Fruit fly (Drosophila melanogaster): ENCODE results near the gene Tat.

Gene Tat

DNA sequence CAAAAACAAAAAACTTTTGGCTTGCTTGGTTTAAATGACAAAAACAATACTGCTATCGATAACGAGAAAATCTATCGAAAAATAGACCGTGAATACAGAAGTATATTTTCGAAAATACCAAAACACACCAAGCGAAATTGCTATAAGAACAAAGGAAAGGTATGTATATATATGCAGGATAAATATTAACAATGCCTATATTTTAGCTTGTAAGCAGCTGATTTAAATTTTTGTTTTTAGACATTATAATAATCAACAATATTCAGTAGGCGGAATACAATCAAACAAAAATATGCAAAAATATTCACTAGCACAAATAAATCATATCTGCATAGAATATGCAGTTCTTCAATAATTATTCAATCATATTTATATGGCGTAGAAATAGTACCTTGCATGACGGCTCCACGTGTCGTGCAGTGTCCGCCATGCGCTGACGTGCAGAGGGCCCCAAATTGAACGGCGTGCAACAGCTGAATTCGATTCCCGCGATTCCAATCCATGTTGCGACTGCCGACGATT, 23.1 kb upstream of the Tat start, which contains the start of the genes Fbxl4 and Dus2 (continued):
- TF ChIP-seq CG7839 (tag; optimal IDR thresholded peaks at IDR 0.05): peak; percentile 93
- peak; percentile 84 for TF ChIP-seq vfl (GFP tag; optimal IDR thresholded peaks at IDR 0.05)
- no peak for TF ChIP-seq CG7271 (tag; optimal IDR thresholded peaks at IDR 0.05)
- TF ChIP-seq dan (GFP tag; IDR thresholded peaks at IDR 0.05): peak; percentile 87
- peak; percentile 96 for TF ChIP-seq CoRest (tag; optimal IDR thresholded peaks at IDR 0.05)
- peak; percentile 77 for TF ChIP-seq ATbp (GFP tag; optimal IDR thresholded peaks at IDR 0.05)
- TF ChIP-seq zfh1 (GFP tag; IDR thresholded peaks at IDR 0.05): peak; percentile 94
- TF ChIP-seq Rfx (GFP tag; IDR thresholded peaks at IDR 0.05): peak; percentile 96
- peak; percentile 89 for TF ChIP-seq scrt (GFP tag; optimal IDR thresholded peaks at IDR 0.05)
- no peak for TF ChIP-seq Hr39 (optimal IDR thresholded peaks at IDR 0.05)
- peak; percentile 69; the same call in 2 of the 3 replicates for TF ChIP-seq knrl (GFP tag; IDR thresholded peaks at IDR 0.05; ENCODE audit: partially characterized antibody)
- TF ChIP-seq CG13894 (tag; optimal IDR thresholded peaks at IDR 0.05): peak; percentile 84
- peak; percentile 80 for TF ChIP-seq Gsc (GFP tag; IDR thresholded peaks at IDR 0.05)
- peak; percentile 95 for TF ChIP-seq CG3847 (GFP tag; IDR thresholded peaks at IDR 0.05)
- peak; percentile 91 for TF ChIP-seq Sox102F (GFP tag; optimal IDR thresholded peaks at IDR 0.05)
- peak; percentile 88 for TF ChIP-seq kay (GFP tag; optimal IDR thresholded peaks at IDR 0.05)
- TF ChIP-seq CG13624 (GFP tag; optimal IDR thresholded peaks at IDR 0.05): peak; percentile 93
- TF ChIP-seq cato (GFP tag; optimal IDR thresholded peaks at IDR 0.05; ENCODE audit: borderline replicate concordance): peak; percentile 88
- TF ChIP-seq Max (GFP tag; optimal IDR thresholded peaks at IDR 0.05): peak; percentile 92
- TF ChIP-seq maf-S (GFP tag; optimal IDR thresholded peaks at IDR 0.05): peak; percentile 86
- TF ChIP-seq chm (GFP tag; IDR thresholded peaks at IDR 0.05): peak; percentile 95
- no peak for TF ChIP-seq CG12769 (tag; optimal IDR thresholded peaks at IDR 0.05)
- no peak for TF ChIP-seq Stat92E (GFP tag; optimal IDR thresholded peaks at IDR 0.05)
- peak; percentile 70 for TF ChIP-seq luna (GFP tag; optimal IDR thresholded peaks at IDR 0.05)
- no peak for TF ChIP-seq corto (GFP tag; optimal IDR thresholded peaks at IDR 0.05)
- no peak for TF ChIP-seq prd (optimal IDR thresholded peaks at IDR 0.05)
- peak; percentile 96 for TF ChIP-seq prd (GFP tag; IDR thresholded peaks at IDR 0.05)
- TF ChIP-seq ken (GFP tag; IDR thresholded peaks at IDR 0.05): peak; percentile 96
- no peak for TF ChIP-seq cg (GFP tag; optimal IDR thresholded peaks at IDR 0.05)
- TF ChIP-seq slbo (GFP tag; IDR thresholded peaks at IDR 0.05): peak; percentile 96
- peak; percentile 89 for TF ChIP-seq gt (GFP tag; IDR thresholded peaks at IDR 0.05)
- peak; percentile 96 for TF ChIP-seq CG2120 (GFP tag; optimal IDR thresholded peaks at IDR 0.05)
- TF ChIP-seq CG11723 (GFP tag; optimal IDR thresholded peaks at IDR 0.05): peak; percentile 89
- TF ChIP-seq Dfd (GFP tag; optimal IDR thresholded peaks at IDR 0.05): no peak
- TF ChIP-seq Elba2 (GFP tag; optimal IDR thresholded peaks at IDR 0.05): peak; percentile 66
- peak; percentile 93 for TF ChIP-seq HLH54F (GFP tag; optimal IDR thresholded peaks at IDR 0.05)
- peak; percentile 91 for TF ChIP-seq CG9876 (GFP tag; optimal IDR thresholded peaks at IDR 0.05)
- peak; percentile 33 to 91 for TF ChIP-seq bsh (GFP tag; optimal IDR thresholded peaks at IDR 0.05)
- TF ChIP-seq CG17328 (GFP tag; IDR thresholded peaks at IDR 0.05): peak; percentile 91
- peak; percentile 85 for TF ChIP-seq dati (GFP tag; IDR thresholded peaks at IDR 0.05)
- peak; percentile 46 for TF ChIP-seq CG8290 (GFP tag; optimal IDR thresholded peaks at IDR 0.05)
- TF ChIP-seq CG8290 (tag; optimal IDR thresholded peaks at IDR 0.05): peak; percentile 78 to 94
- TF ChIP-seq her (GFP tag; optimal IDR thresholded peaks at IDR 0.05): peak; percentile 73
- peak; percentile 94 for TF ChIP-seq CG16815 (GFP tag; optimal IDR thresholded peaks at IDR 0.05)
- peak; percentile 88 for TF ChIP-seq Blimp-1 (GFP tag; optimal IDR thresholded peaks at IDR 0.05)
- TF ChIP-seq zen2 (GFP tag; IDR thresholded peaks at IDR 0.05; ENCODE audit: partially characterized antibody): no peak
- peak; percentile 91 for TF ChIP-seq H15 (GFP tag; IDR thresholded peaks at IDR 0.05)
- peak; percentile 96 for TF ChIP-seq CG15696 (tag; optimal IDR thresholded peaks at IDR 0.05)
- TF ChIP-seq CG12236 (GFP tag; optimal IDR thresholded peaks at IDR 0.05): peak; percentile 70
- TF ChIP-seq Bdp1 (GFP tag; optimal IDR thresholded peaks at IDR 0.05): peak; percentile 81
- TF ChIP-seq CG9609 (GFP tag; optimal IDR thresholded peaks at IDR 0.05): peak; percentile 93

All from whole organism, embryonic.